Fruit fly (Drosophila melanogaster): ENCODE measurements around the gene MED26.

The MED26 gene

DNA sequence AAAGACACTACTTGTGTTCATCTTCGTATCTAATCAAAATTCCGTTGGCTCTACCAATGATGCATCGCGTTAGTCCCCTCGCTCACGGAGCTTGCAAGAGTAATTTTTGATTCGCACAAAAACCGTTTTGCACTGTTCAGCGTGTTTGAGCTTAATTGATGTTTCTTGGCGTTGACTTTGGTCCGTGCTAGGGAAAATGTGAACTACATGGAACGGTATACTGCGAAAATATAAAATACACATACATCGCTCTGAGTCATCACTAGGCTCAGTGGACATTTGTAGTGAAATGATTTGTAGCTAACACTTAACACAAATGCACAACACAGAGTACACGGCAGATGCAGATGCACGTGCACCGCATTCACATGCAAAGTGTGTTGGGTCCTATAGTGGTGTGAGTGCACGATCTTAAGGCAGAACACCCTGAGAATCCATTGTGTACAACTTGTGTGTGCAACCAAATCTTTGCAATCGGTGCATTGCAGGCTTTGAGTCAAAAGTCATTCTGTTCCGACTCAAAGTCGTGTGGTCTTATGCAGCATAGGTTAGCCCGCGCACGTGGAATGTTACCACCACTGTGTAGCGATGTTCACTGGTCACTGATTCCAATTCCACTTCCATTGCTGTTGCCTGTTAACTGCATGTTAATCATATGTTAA lies 45.1 kb upstream of the MED26 start, which contains the start of gene Sox102F (continued):
- TF ChIP-seq lbe (GFP tag; optimal IDR thresholded peaks at IDR 0.05) (no peak), CG10565 (GFP tag; optimal IDR thresholded peaks at IDR 0.05) (no peak), Max (GFP tag; optimal IDR thresholded peaks at IDR 0.05) (peak; percentile 3), eyg (GFP tag; optimal IDR thresholded peaks at IDR 0.05) (no peak), ato (GFP tag; IDR thresholded peaks at IDR 0.05; ENCODE audit: partially characterized antibody) (no peak), stwl (tag; optimal IDR thresholded peaks at IDR 0.05) (no peak), CG17359 (tag; optimal IDR thresholded peaks at IDR 0.05) (no peak), insv (GFP tag; optimal IDR thresholded peaks at IDR 0.05) (peak in 1 of 2 experiments; percentile 1), ap (GFP tag; IDR thresholded peaks at IDR 0.05) (no peak), nau (GFP tag; optimal IDR thresholded peaks at IDR 0.05) (no peak), NfI (GFP tag; optimal IDR thresholded peaks at IDR 0.05) (no peak), hkb (optimal IDR thresholded peaks at IDR 0.05) (no peak), hkb (GFP tag; IDR thresholded peaks at IDR 0.05) (no peak), Dip2 (GFP tag; IDR thresholded peaks at IDR 0.05) (no peak), MBD-R2 (GFP tag; IDR thresholded peaks at IDR 0.05) (no peak), Dek (tag; optimal IDR thresholded peaks at IDR 0.05) (no peak), CG7271 (tag; optimal IDR thresholded peaks at IDR 0.05) (no peak), CG15269 (tag; optimal IDR thresholded peaks at IDR 0.05) (no peak), CG7357 (GFP tag; IDR thresholded peaks at IDR 0.05) (no peak), Oaz (GFP tag; IDR thresholded peaks at IDR 0.05) (no peak), CG12659 (GFP tag; optimal IDR thresholded peaks at IDR 0.05) (no peak), chinmo (GFP tag; IDR thresholded peaks at IDR 0.05; ENCODE audit: partially characterized antibody) (no peak), dmrt99B (tag; optimal IDR thresholded peaks at IDR 0.05) (no peak), ATbp (GFP tag; optimal IDR thresholded peaks at IDR 0.05) (no peak), pan (optimal IDR thresholded peaks at IDR 0.05) (no peak), pan (GFP tag; optimal IDR thresholded peaks at IDR 0.05 in 1 of 2, IDR thresholded peaks at IDR 0.05 in 1 of 2) (no peak), Atf-2 (GFP tag; optimal IDR thresholded peaks at IDR 0.05) (no peak), az2 (GFP tag; optimal IDR thresholded peaks at IDR 0.05) (no peak), org-1 (GFP tag; optimal IDR thresholded peaks at IDR 0.05) (no peak), CG9797 (GFP tag; optimal IDR thresholded peaks at IDR 0.05) (no peak), CG16863 (GFP tag; optimal IDR thresholded peaks at IDR 0.05) (no peak), Atf3 (GFP tag; optimal IDR thresholded peaks at IDR 0.05) (no peak), CG10274 (GFP tag; optimal IDR thresholded peaks at IDR 0.05) (no peak), CG12104 (GFP tag; optimal IDR thresholded peaks at IDR 0.05) (no peak), CG9727 (GFP tag; optimal IDR thresholded peaks at IDR 0.05) (no peak), Xbp1 (GFP tag; optimal IDR thresholded peaks at IDR 0.05) (no peak), CkIIα-i1 (GFP tag; IDR thresholded peaks at IDR 0.05) (no peak), sna (GFP tag; IDR thresholded peaks at IDR 0.05; ENCODE audit: partially characterized antibody) (0 out of 2 replicates have a peak, but pooled peaks have one; percentile 20), CG11093 (GFP tag; IDR thresholded peaks at IDR 0.05) (no peak), CG8281 (tag; optimal IDR thresholded peaks at IDR 0.05) (no peak), pnt (GFP tag; optimal IDR thresholded peaks at IDR 0.05) (no peak), repo (GFP tag; optimal IDR thresholded peaks at IDR 0.05) (no peak), sim (GFP tag; IDR thresholded peaks at IDR 0.05) (no peak), zen2 (GFP tag; IDR thresholded peaks at IDR 0.05; ENCODE audit: partially characterized antibody) (peak; percentile 47; the same call in 2 of the 3 replicates), bowl (GFP tag; IDR thresholded peaks at IDR 0.05) (no peak), zen (tag; optimal IDR thresholded peaks at IDR 0.05) (no peak), fd96Cb (tag; optimal IDR thresholded peaks at IDR 0.05) (no peak), esg (GFP tag; conservative IDR thresholded peaks at IDR 0.05) (no peak), sd (tag; optimal IDR thresholded peaks at IDR 0.05) (no peak), Rx (GFP tag; IDR thresholded peaks at IDR 0.05) (no peak)

Data from whole organism, embryonic.